Fruit fly (Drosophila melanogaster): ENCODE results near the gene CG7742.

CG7742 gene

dm6 chr2L:5216442-5216841, 1.6 kb upstream of the CG7742 start, which contains the start of the genes CG14034 and TpnC25D:
Gene CG14034 (minus strand): TSS chr2L:5216542.
Gene TpnC25D (plus strand): TSS chr2L:5216701.
- no peak for TF ChIP-seq EcR (GFP tag; optimal IDR thresholded peaks at IDR 0.05)
- TF ChIP-seq pan (optimal IDR thresholded peaks at IDR 0.05): no peak
- TF ChIP-seq psq (optimal IDR thresholded peaks at IDR 0.05): no peak
- TF ChIP-seq CG8478 (optimal IDR thresholded peaks at IDR 0.05): no peak
- no peak for TF ChIP-seq Dll (optimal IDR thresholded peaks at IDR 0.05)
- no peak for TF ChIP-seq usp (GFP tag; optimal IDR thresholded peaks at IDR 0.05)

dm6 chr2L:5210946-5211345, 3.9 kb downstream of the CG7742 start:
- TF ChIP-seq usp (GFP tag; optimal IDR thresholded peaks at IDR 0.05) (no peak), psq (optimal IDR thresholded peaks at IDR 0.05) (no peak), EcR (GFP tag; optimal IDR thresholded peaks at IDR 0.05) (no peak), pan (optimal IDR thresholded peaks at IDR 0.05) (no peak), Dll (optimal IDR thresholded peaks at IDR 0.05) (no peak), CG8478 (optimal IDR thresholded peaks at IDR 0.05) (no peak)

dm6 chr2L:5210145-5210504, 4.8 kb downstream of the CG7742 start, which contains the start of gene Cyp28d1:
Gene Cyp28d1 (plus strand): TSS chr2L:5210460.
- no peak for TF ChIP-seq Dll (optimal IDR thresholded peaks at IDR 0.05)
- TF ChIP-seq CG8478 (optimal IDR thresholded peaks at IDR 0.05): no peak
- no peak for TF ChIP-seq usp (GFP tag; optimal IDR thresholded peaks at IDR 0.05)
- no peak for TF ChIP-seq EcR (GFP tag; optimal IDR thresholded peaks at IDR 0.05)
- TF ChIP-seq psq (optimal IDR thresholded peaks at IDR 0.05): no peak
- no peak for TF ChIP-seq pan (optimal IDR thresholded peaks at IDR 0.05)

- no peak for TF ChIP-seq pan (optimal IDR thresholded peaks at IDR 0.05)
Measured at dm6 chr2L:5209244-5210144, 5.4 kb downstream of the CG7742 start.

dm6 chr2L:5208581-5208980, 6.3 kb downstream of the CG7742 start:
- no peak for TF ChIP-seq Dll (optimal IDR thresholded peaks at IDR 0.05)
- TF ChIP-seq EcR (GFP tag; optimal IDR thresholded peaks at IDR 0.05): no peak
- TF ChIP-seq CG8478 (optimal IDR thresholded peaks at IDR 0.05): no peak
- no peak for TF ChIP-seq psq (optimal IDR thresholded peaks at IDR 0.05)
- TF ChIP-seq pan (optimal IDR thresholded peaks at IDR 0.05): no peak
- no peak for TF ChIP-seq usp (GFP tag; optimal IDR thresholded peaks at IDR 0.05)

dm6 chr2L:5206964-5207585, 7.8 kb downstream of the CG7742 start, which contains the start of gene Cyp28d2:
Gene Cyp28d2 (plus strand): TSS chr2L:5207267.
- TF ChIP-seq CG8478 (optimal IDR thresholded peaks at IDR 0.05) (no peak), Dll (optimal IDR thresholded peaks at IDR 0.05) (no peak), pan (optimal IDR thresholded peaks at IDR 0.05) (no peak), usp (GFP tag; optimal IDR thresholded peaks at IDR 0.05) (no peak), EcR (GFP tag; optimal IDR thresholded peaks at IDR 0.05) (no peak), psq (optimal IDR thresholded peaks at IDR 0.05) (no peak)

- TF ChIP-seq EcR (GFP tag; optimal IDR thresholded peaks at IDR 0.05) (no peak), usp (GFP tag; optimal IDR thresholded peaks at IDR 0.05) (no peak), pan (optimal IDR thresholded peaks at IDR 0.05) (no peak), Dll (optimal IDR thresholded peaks at IDR 0.05) (no peak), psq (optimal IDR thresholded peaks at IDR 0.05) (no peak), CG8478 (optimal IDR thresholded peaks at IDR 0.05) (no peak)
Measured at dm6 chr2L:5197200-5197599, 17.7 kb downstream of the CG7742 start.

- no peak for TF ChIP-seq Dll (optimal IDR thresholded peaks at IDR 0.05)
- TF ChIP-seq usp (GFP tag; optimal IDR thresholded peaks at IDR 0.05): no peak
- TF ChIP-seq pan (optimal IDR thresholded peaks at IDR 0.05): no peak
- no peak for TF ChIP-seq CG8478 (optimal IDR thresholded peaks at IDR 0.05)
- TF ChIP-seq EcR (GFP tag; optimal IDR thresholded peaks at IDR 0.05): no peak
- TF ChIP-seq psq (optimal IDR thresholded peaks at IDR 0.05): no peak
Measured at dm6 chr2L:5196684-5197083, 18.2 kb downstream of the CG7742 start.

dm6 chr2L:5195639-5196038, 19.2 kb downstream of the CG7742 start:
- TF ChIP-seq psq (optimal IDR thresholded peaks at IDR 0.05) (no peak), EcR (GFP tag; optimal IDR thresholded peaks at IDR 0.05) (no peak), Dll (optimal IDR thresholded peaks at IDR 0.05) (no peak), pan (optimal IDR thresholded peaks at IDR 0.05) (no peak), CG8478 (optimal IDR thresholded peaks at IDR 0.05) (no peak), usp (GFP tag; optimal IDR thresholded peaks at IDR 0.05) (no peak)

dm6 chr2L:5186543-5186942, 28.3 kb downstream of the CG7742 start:
- TF ChIP-seq usp (GFP tag; optimal IDR thresholded peaks at IDR 0.05): no peak
- TF ChIP-seq CG8478 (optimal IDR thresholded peaks at IDR 0.05): no peak
- TF ChIP-seq Dll (optimal IDR thresholded peaks at IDR 0.05): no peak
- no peak for TF ChIP-seq psq (optimal IDR thresholded peaks at IDR 0.05)
- no peak for TF ChIP-seq EcR (GFP tag; optimal IDR thresholded peaks at IDR 0.05)
- no peak for TF ChIP-seq pan (optimal IDR thresholded peaks at IDR 0.05)

All from whole organism.